Worm (Caenorhabditis elegans) whole organism, L1 larva: ENCODE results near the gene sdz-20.

Experiments used
- F16B12.6 ChIP-seq: fragments of 150-350 bp; optimal IDR thresholded peaks from 2 replicates; lab custom pipeline; 2014; ENCODE audit warnings: missing biosample characterization, missing genetic modification characterization
- ama-1 ChIP-seq: fragments of 150-350 bp; optimal IDR thresholded peaks from 2 replicates; lab custom pipeline; 2014
- elt-3 ChIP-seq, 6 experiments: fragments of 150-350 bp in 1 of 6; sonication (generic microtip); optimal IDR thresholded peaks; 2 replicates each; lab custom pipeline; 2017 to 2018; ENCODE audit warnings: missing biosample characterization in 6 of 6, missing genetic modification characterization in 6 of 6, inconsistent platforms in 1 of 6
- fkh-10 ChIP-seq: sonication (generic microtip); optimal IDR thresholded peaks from 2 replicates; lab custom pipeline; 2017; ENCODE audit warnings: missing biosample characterization, missing genetic modification reagents, missing genetic modification characterization
- hpl-2 ChIP-seq: fragments of 150-350 bp; optimal IDR thresholded peaks from 2 replicates; lab custom pipeline; 2014; ENCODE audit warnings: missing biosample characterization, missing genetic modification reagents, missing genetic modification characterization
- lin-15B ChIP-seq: fragments of 150-350 bp; sonication (generic microtip); optimal IDR thresholded peaks from 3 replicates; lab custom pipeline; 2014; ENCODE audit warnings: missing biosample characterization, missing genetic modification characterization
- lin-39 ChIP-seq: fragments of 150-350 bp; optimal IDR thresholded peaks from 2 replicates; lab custom pipeline; 2014; ENCODE audit warnings: missing biosample characterization, missing genetic modification reagents, missing genetic modification characterization
- mef-2 ChIP-seq: fragments of 150-350 bp; optimal IDR thresholded peaks from 2 replicates; lab custom pipeline; 2014; ENCODE audit warnings: missing biosample characterization, missing genetic modification characterization
- unc-130 ChIP-seq: fragments of 150-350 bp; optimal IDR thresholded peaks from 2 replicates; lab custom pipeline; 2017; ENCODE audit warnings: missing biosample characterization, missing genetic modification characterization, inconsistent platforms
- ztf-11 ChIP-seq, 2 experiments: sonication (generic microtip); optimal IDR thresholded peaks; 2 replicates each; lab custom pipeline; 2016 to 2017; ENCODE audit warnings: missing genetic modification characterization in 2 of 2, missing biosample characterization in 1 of 2, missing compliant biosample characterization in 1 of 2

DNA sequence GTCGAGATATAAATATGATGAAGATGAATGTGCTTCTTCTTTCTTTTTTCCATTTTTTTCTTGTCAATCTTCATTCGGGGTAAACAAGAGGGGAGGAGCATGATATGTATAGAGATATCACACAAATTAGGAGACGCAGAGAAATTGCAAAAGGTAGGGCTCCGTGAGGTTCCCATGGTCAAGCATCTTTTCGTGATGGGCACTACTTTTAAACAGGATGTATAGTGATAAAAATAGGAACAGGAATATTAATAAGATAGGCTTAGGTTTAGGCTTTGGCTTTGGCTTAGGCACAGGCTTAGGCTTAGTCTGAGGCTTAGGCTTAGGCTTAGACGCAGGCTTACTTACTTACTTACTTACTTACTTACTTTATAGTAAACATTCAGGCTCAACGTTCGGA, 9.1 kb upstream of the sdz-20 start, which contains the start of gene F53A2.1:
- TF ChIP-seq hpl-2 (GFP tag; lab: Kevin White, UChicago) (no peak), elt-3 (tag; optimal IDR thresholded peaks at IDR 0.05; lab: Kevin White, UChicago) (no peak), F16B12.6 (tag; lab: Kevin White, UChicago) (no peak), unc-130 (no peak), ama-1 (lab: Kevin White, UChicago) (no peak), fkh-10 (GFP tag; lab: Kevin White, UChicago) (no peak), mef-2 (tag; lab: Kevin White, UChicago) (no peak), lin-15B (tag; lab: Kevin White, UChicago) (no peak), lin-39 (no peak), ztf-11 (tag; optimal IDR thresholded peaks at IDR 0.05; lab: Kevin White, UChicago) (no peak)
